Fruit fly (Drosophila melanogaster): ENCODE results near the gene Hsc70-4.
A peak's percentile ranks its signal among the peaks of the same experiment; 100 is the strongest.

Gene Hsc70-4

DNA sequence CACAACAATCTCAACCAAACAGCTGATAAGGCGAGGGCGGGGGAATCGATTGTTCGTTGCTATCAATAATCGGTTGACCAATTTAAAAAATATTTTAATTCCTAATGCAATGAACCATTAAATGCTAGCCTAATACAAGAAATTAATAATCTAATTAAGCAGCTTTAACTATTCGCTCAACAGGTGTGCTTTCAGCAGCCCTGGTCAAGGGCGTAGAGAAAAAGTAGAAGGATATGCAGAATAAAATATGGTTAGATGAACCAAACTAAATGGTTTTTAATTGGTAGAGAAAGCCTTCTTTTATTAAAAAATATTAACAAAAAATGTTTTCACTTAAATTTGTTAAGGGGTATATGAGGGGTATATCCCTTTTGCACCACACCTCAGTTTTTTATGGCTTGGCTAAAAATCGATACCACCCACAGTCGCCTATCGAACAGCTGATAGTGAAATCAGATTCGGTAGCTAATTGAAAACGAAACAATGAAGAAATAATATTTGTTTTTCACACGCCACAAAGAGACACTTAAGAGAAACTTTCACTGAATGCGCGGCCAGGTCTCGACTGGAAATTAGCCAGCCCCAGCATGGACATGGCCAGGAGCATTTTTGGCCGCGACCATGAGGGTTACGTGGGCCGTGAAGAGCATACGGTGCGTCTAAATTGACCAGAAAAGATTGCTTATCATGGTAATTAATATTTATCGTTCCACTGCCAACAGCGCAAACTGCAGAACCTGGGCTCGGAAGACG is 23.5 kb upstream of the Hsc70-4 start, which contains the start of the genes SIDL and CG12241 (continued):
- no peak for TF ChIP-seq CG10431 (GFP tag; optimal IDR thresholded peaks at IDR 0.05)
- TF ChIP-seq CG9215 (GFP tag; IDR thresholded peaks at IDR 0.05), result peak; percentile 90
- TF ChIP-seq fru (optimal IDR thresholded peaks at IDR 0.05), result no peak
- TF ChIP-seq eyg (GFP tag; optimal IDR thresholded peaks at IDR 0.05), result peak; percentile 51
- TF ChIP-seq lab (GFP tag; optimal IDR thresholded peaks at IDR 0.05), result no peak
- peak; percentile 69 for TF ChIP-seq slou (GFP tag; optimal IDR thresholded peaks at IDR 0.05)
- TF ChIP-seq sim (GFP tag; IDR thresholded peaks at IDR 0.05), result peak; percentile 71
- peak; percentile 62 for TF ChIP-seq CG31388 (GFP tag; optimal IDR thresholded peaks at IDR 0.05)
- peak; percentile 19 for TF ChIP-seq fu2 (GFP tag; optimal IDR thresholded peaks at IDR 0.05)
- TF ChIP-seq CG10959 (GFP tag; IDR thresholded peaks at IDR 0.05), result peak; percentile 63
- peak; percentile 68 for TF ChIP-seq CG3838 (GFP tag; optimal IDR thresholded peaks at IDR 0.05)
- 0 out of 2 replicates have a peak, but pooled peaks have one; percentile 44 for TF ChIP-seq Dip2 (GFP tag; IDR thresholded peaks at IDR 0.05)
- TF ChIP-seq dmrt99B (tag; optimal IDR thresholded peaks at IDR 0.05), result no peak
- peak; percentile 91 for TF ChIP-seq ase (GFP tag; IDR thresholded peaks at IDR 0.05)
- peak; percentile 92 for TF ChIP-seq MBD-R2 (GFP tag; IDR thresholded peaks at IDR 0.05)
- 0 out of 2 replicates have a peak, but pooled peaks have one; percentile 21 for TF ChIP-seq Oaz (GFP tag; IDR thresholded peaks at IDR 0.05)
- peak; percentile 18 for TF ChIP-seq CG4617 (GFP tag; optimal IDR thresholded peaks at IDR 0.05; ENCODE audit: borderline replicate concordance)
- peak; percentile 90 for TF ChIP-seq CG18262 (tag; optimal IDR thresholded peaks at IDR 0.05)
- TF ChIP-seq CG10147 (GFP tag; optimal IDR thresholded peaks at IDR 0.05), result peak; percentile 73
- no peak for TF ChIP-seq lov (optimal IDR thresholded peaks at IDR 0.05)
- peak; percentile 88 for TF ChIP-seq lov (GFP tag; IDR thresholded peaks at IDR 0.05)
- peak; percentile 61; the same call in 1 of the 3 replicates for TF ChIP-seq ken (GFP tag; IDR thresholded peaks at IDR 0.05)
- TF ChIP-seq CG1233 (GFP tag; optimal IDR thresholded peaks at IDR 0.05), result peak; percentile 79
- TF ChIP-seq zen (tag; optimal IDR thresholded peaks at IDR 0.05), result peak; percentile 72
- no peak for TF ChIP-seq hth (optimal IDR thresholded peaks at IDR 0.05)
- TF ChIP-seq gfzf (GFP tag; optimal IDR thresholded peaks at IDR 0.05), result peak; percentile 15
- TF ChIP-seq CkIIα-i1 (GFP tag; IDR thresholded peaks at IDR 0.05), result no peak
- TF ChIP-seq repo (GFP tag; optimal IDR thresholded peaks at IDR 0.05), result peak; percentile 46
- TF ChIP-seq CG16813 (GFP tag; IDR thresholded peaks at IDR 0.05; ENCODE audit: partially characterized antibody), result peak; percentile 16; the same call in 1 of the 3 replicates
- TF ChIP-seq ro (GFP tag; IDR thresholded peaks at IDR 0.05), result peak; percentile 82
- TF ChIP-seq jigr1 (GFP tag; IDR thresholded peaks at IDR 0.05), result peak; percentile 88
- TF ChIP-seq CG4820 (GFP tag; optimal IDR thresholded peaks at IDR 0.05), result peak; percentile 67
- TF ChIP-seq insv (GFP tag; optimal IDR thresholded peaks at IDR 0.05), result no peak
- TF ChIP-seq CG8089 (GFP tag; optimal IDR thresholded peaks at IDR 0.05), result no peak
- peak; percentile 87; the same call in 1 of the 2 replicates for TF ChIP-seq CG8765 (GFP tag; IDR thresholded peaks at IDR 0.05)
- no peak for TF ChIP-seq wor (GFP tag; IDR thresholded peaks at IDR 0.05)
- TF ChIP-seq HHEX (GFP tag; optimal IDR thresholded peaks at IDR 0.05), result peak; percentile 83
- peak; percentile 17 for TF ChIP-seq CG10462 (GFP tag; optimal IDR thresholded peaks at IDR 0.05)
- TF ChIP-seq CG12219 (GFP tag; optimal IDR thresholded peaks at IDR 0.05), result no peak
- peak; percentile 78 for TF ChIP-seq CG6854 (GFP tag; optimal IDR thresholded peaks at IDR 0.05)
- no peak for TF ChIP-seq pfk (GFP tag; optimal IDR thresholded peaks at IDR 0.05)
- TF ChIP-seq CG11560 (tag; IDR thresholded peaks at IDR 0.05), result peak; percentile 85
- peak; percentile 70 for TF ChIP-seq wdn (GFP tag; IDR thresholded peaks at IDR 0.05)
- 0 out of 2 replicates have a peak, but pooled peaks have one; percentile 29 for TF ChIP-seq sna (GFP tag; IDR thresholded peaks at IDR 0.05; ENCODE audit: partially characterized antibody)
- TF ChIP-seq dan (GFP tag; IDR thresholded peaks at IDR 0.05), result peak; percentile 50; the same call in 1 of the 2 replicates
- TF ChIP-seq Usf (GFP tag; optimal IDR thresholded peaks at IDR 0.05), result no peak
- no peak for TF ChIP-seq run (tag; optimal IDR thresholded peaks at IDR 0.05)
- peak; percentile 18 for TF ChIP-seq Blimp-1 (GFP tag; optimal IDR thresholded peaks at IDR 0.05)
- peak; percentile 46 for TF ChIP-seq fd3F (GFP tag; optimal IDR thresholded peaks at IDR 0.05)
- TF ChIP-seq croc (GFP tag; conservative IDR thresholded peaks at IDR 0.05), result peak; percentile 72
